Worm (Caenorhabditis elegans): Measurements from ENCODE around the gene F45E10.2.

DNA sequence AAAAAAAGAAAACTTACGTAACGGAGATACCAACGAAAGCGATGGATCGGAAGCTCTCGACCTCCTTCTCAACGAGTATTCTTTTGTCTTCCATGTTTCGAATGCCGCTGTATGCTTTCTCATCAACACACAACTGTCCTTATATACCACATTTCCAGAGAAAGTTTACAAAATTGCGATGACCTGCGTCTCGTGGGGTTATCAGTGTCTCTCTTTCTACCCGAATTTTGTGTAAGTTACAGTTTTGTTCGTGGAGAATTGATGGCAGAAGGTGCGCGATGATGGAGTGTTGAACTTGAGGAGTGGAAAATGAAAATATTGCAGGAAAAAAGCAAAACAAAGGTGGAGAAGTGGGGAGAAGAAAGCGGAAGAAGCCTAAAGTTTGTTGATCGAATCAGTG is 41.5 kb downstream of the F45E10.2 start, which contains the start of gene col-81:
- TF ChIP-seq flt-1 (GFP tag; IDR thresholded peaks at IDR 0.05): no peak
- no peak for TF ChIP-seq ref-1 (GFP tag; conservative IDR thresholded peaks at IDR 0.05)
- TF ChIP-seq cog-1 (tag; optimal IDR thresholded peaks at IDR 0.05): no peak
- no peak for TF ChIP-seq ztf-29 (GFP tag; IDR thresholded peaks at IDR 0.05)
- TF ChIP-seq T22C8.4 (GFP tag; IDR thresholded peaks at IDR 0.05): no peak
- no peak for TF ChIP-seq ztf-23 (GFP tag; IDR thresholded peaks at IDR 0.05)

All from whole organism, midembryonic.